Worm (Caenorhabditis elegans) whole organism, young adult: ENCODE data around the gene acdh-12.

Experiments
- B0035.1 ChIP-seq: sonication (generic microtip); optimal IDR thresholded peaks from 2 replicates; lab custom pipeline; 2016; ENCODE audit warnings: missing genetic modification characterization, mild to moderate bottlenecking, missing compliant biosample characterization, missing genotype, missing genetic modification reagents
- D2030.7 ChIP-seq: fragments of 200-800 bp; sonication (Bioruptor generic); IDR thresholded peaks from 2 replicates; pipeline ENCODE4 v1.3.6; 2022; ENCODE audit warnings: missing genetic modification reagents, missing genetic modification characterization, missing compliant biosample characterization
- F10E7.11 ChIP-seq: sonication (generic microtip); optimal IDR thresholded peaks from 2 replicates; lab custom pipeline; 2017; ENCODE audit warnings: mild to moderate bottlenecking, missing genetic modification characterization, moderate library complexity, missing compliant biosample characterization
- F22D6.2 ChIP-seq: sonication (generic microtip); optimal IDR thresholded peaks from 2 replicates; lab custom pipeline; 2016; ENCODE audit warnings: mild to moderate bottlenecking, missing genetic modification characterization, missing compliant biosample characterization
- F33H1.4 ChIP-seq: fragments of 200-800 bp; sonication (Bioruptor generic); IDR thresholded peaks from 2 replicates; pipeline ENCODE4 v1.3.6; 2022; ENCODE audit warnings: missing genetic modification reagents, missing genetic modification characterization, missing compliant biosample characterization
- F57A8.1 ChIP-seq: fragments of 200-800 bp; sonication (Bioruptor generic); optimal IDR thresholded peaks from 2 replicates; lab custom pipeline; 2018; ENCODE audit warnings: mild to moderate bottlenecking, missing genetic modification characterization, moderate library complexity, missing compliant biosample characterization
- F57C9.4 ChIP-seq: sonication (generic microtip); optimal IDR thresholded peaks from 2 replicates; lab custom pipeline; 2017; ENCODE audit warnings: mild to moderate bottlenecking, missing genetic modification characterization, missing compliant biosample characterization
- K11D2.4 ChIP-seq: fragments of 200-800 bp; sonication (Bioruptor generic); IDR thresholded peaks from 2 replicates; pipeline ENCODE4 v1.3.6; 2022; ENCODE audit warnings: missing genetic modification reagents, missing genetic modification characterization, missing compliant biosample characterization
- Y79H2A.3 ChIP-seq: fragments of 200-800 bp; sonication (Bioruptor generic); conservative IDR thresholded peaks from 2 replicates; pipeline ENCODE4 v1.3.6; 2022; ENCODE audit warnings: missing genetic modification reagents, missing genetic modification characterization, missing compliant biosample characterization
- Y95B8A.8 ChIP-seq: fragments of 200-800 bp; sonication (Bioruptor generic); IDR thresholded peaks from 2 replicates; pipeline ENCODE4 v1.3.6; 2022; ENCODE audit warnings: missing genetic modification reagents, missing genetic modification characterization, missing compliant biosample characterization
- ama-1 ChIP-seq, 3 experiments: fragments of 150-350 bp in 1 of 3; sonication (generic microtip) in 2 of 3; optimal IDR thresholded peaks; 2 replicates each; lab custom pipeline; 2014 to 2018; ENCODE audit warnings: missing biosample characterization in 2 of 3, missing genetic modification characterization in 2 of 3, missing genetic modification reagents in 2 of 3
- atf-7 ChIP-seq: sonication (generic microtip); optimal IDR thresholded peaks from 2 replicates; lab custom pipeline; 2017; ENCODE audit warnings: mild to moderate bottlenecking, missing genetic modification characterization, missing compliant biosample characterization
- attf-3 ChIP-seq: fragments of 200-800 bp; sonication (Bioruptor generic); conservative IDR thresholded peaks from 2 replicates; pipeline ENCODE4 v1.3.6; 2022; ENCODE audit warnings: missing genetic modification reagents, missing genetic modification characterization, missing compliant biosample characterization
- ccch-3 ChIP-seq: fragments of 200-800 bp; sonication (Bioruptor generic); optimal IDR thresholded peaks from 2 replicates; lab custom pipeline; 2018; ENCODE audit warnings: mild to moderate bottlenecking, missing genetic modification characterization, missing compliant biosample characterization
- cebp-1 ChIP-seq, 2 experiments: fragments of 200-800 bp in 1 of 2; sonication (Bioruptor generic) in 1 of 2; sonication (generic microtip) in 1 of 2; IDR thresholded peaks in 1 of 2; optimal IDR thresholded peaks in 1 of 2; 2 replicates each; pipeline versions ENCODE4 v1.3.6 to Lab custom; 2017 to 2022; ENCODE audit warnings: missing compliant biosample characterization in 2 of 2, missing genetic modification characterization in 2 of 2, mild to moderate bottlenecking in 1 of 2, missing genetic modification reagents in 1 of 2, moderate library complexity in 1 of 2
- ceh-100 ChIP-seq: fragments of 200-800 bp; sonication (Bioruptor generic); IDR thresholded peaks from 2 replicates; pipeline ENCODE4 v1.3.6; 2022; ENCODE audit warnings: missing genetic modification reagents, missing genetic modification characterization, missing compliant biosample characterization
- ceh-79 ChIP-seq: sonication (generic microtip); optimal IDR thresholded peaks from 2 replicates; lab custom pipeline; 2017; ENCODE audit warnings: mild to moderate bottlenecking, missing genetic modification characterization, missing compliant biosample characterization
- chd-7 ChIP-seq: sonication (generic microtip); optimal IDR thresholded peaks from 2 replicates; lab custom pipeline; 2016; ENCODE audit warnings: mild to moderate bottlenecking, missing genetic modification characterization, moderate library complexity, missing compliant biosample characterization
- efl-1 ChIP-seq: fragments of 150-350 bp; optimal IDR thresholded peaks from 2 replicates; lab custom pipeline; 2014; ENCODE audit warnings: missing biosample characterization, missing genetic modification reagents, missing genetic modification characterization
- egl-44 ChIP-seq: fragments of 200-800 bp; sonication (Bioruptor generic); IDR thresholded peaks from 2 replicates; pipeline ENCODE4 v1.3.6; 2022; ENCODE audit warnings: missing genetic modification reagents, missing genetic modification characterization, missing compliant biosample characterization
- ekl-4 ChIP-seq: fragments of 200-800 bp; sonication (Bioruptor generic); IDR thresholded peaks from 2 replicates; pipeline ENCODE4 v1.3.6; 2022; ENCODE audit warnings: missing genetic modification reagents, missing genetic modification characterization, missing compliant biosample characterization
- hlh-12 ChIP-seq: sonication (generic microtip); optimal IDR thresholded peaks from 2 replicates; lab custom pipeline; 2016; ENCODE audit warnings: missing genetic modification characterization, missing compliant biosample characterization
- hlh-26 ChIP-seq: fragments of 200-800 bp; sonication (Bioruptor generic); conservative IDR thresholded peaks from 2 replicates; pipeline ENCODE4 v1.3.6; 2022; ENCODE audit warnings: missing genetic modification reagents, missing genetic modification characterization, missing compliant biosample characterization
- hrde-1 ChIP-seq: sonication (generic microtip); optimal IDR thresholded peaks from 2 replicates; lab custom pipeline; 2016; ENCODE audit warnings: missing genetic modification characterization, mild to moderate bottlenecking, missing compliant biosample characterization, moderate library complexity, missing genotype, missing genetic modification reagents, borderline replicate concordance
- lsy-27 ChIP-seq: sonication (generic microtip); optimal IDR thresholded peaks from 2 replicates; lab custom pipeline; 2017; ENCODE audit warnings: missing genetic modification characterization, mild to moderate bottlenecking, missing compliant biosample characterization, antibody characterized with exemption, missing genotype, borderline replicate concordance; ENCODE audit not compliant: insufficient read depth
- madf-10 ChIP-seq: sonication (generic microtip); optimal IDR thresholded peaks from 2 replicates; lab custom pipeline; 2016; ENCODE audit warnings: mild to moderate bottlenecking, missing genetic modification characterization, missing compliant biosample characterization
- madf-3 ChIP-seq: fragments of 200-800 bp; sonication (Bioruptor generic); IDR thresholded peaks from 2 replicates; pipeline ENCODE4 v1.3.6; 2022; ENCODE audit warnings: missing genetic modification reagents, missing genetic modification characterization, missing compliant biosample characterization
- madf-6 ChIP-seq: fragments of 200-800 bp; sonication (Bioruptor generic); IDR thresholded peaks from 2 replicates; pipeline ENCODE4 v1.3.6; 2022; ENCODE audit warnings: missing genetic modification reagents, missing genetic modification characterization, missing compliant biosample characterization
- mcd-1 ChIP-seq: fragments of 200-800 bp; sonication (Bioruptor generic); IDR thresholded peaks from 2 replicates; pipeline ENCODE4 v1.3.6; 2022; ENCODE audit warnings: missing genetic modification reagents, missing genetic modification characterization, missing compliant biosample characterization
- nfya-1 ChIP-seq: sonication (generic microtip); optimal IDR thresholded peaks from 2 replicates; lab custom pipeline; 2017; ENCODE audit warnings: antibody characterized with exemption, missing compliant biosample characterization, missing genetic modification characterization, borderline replicate concordance; ENCODE audit not compliant: insufficient read depth
- nfya-2 ChIP-seq: fragments of 200-800 bp; sonication (Bioruptor generic); IDR thresholded peaks from 2 replicates; pipeline ENCODE4 v1.3.6; 2022; ENCODE audit warnings: missing genetic modification reagents, missing genetic modification characterization, missing compliant biosample characterization
- nhr-120 ChIP-seq: fragments of 200-800 bp; sonication (Bioruptor generic); IDR thresholded peaks from 2 replicates; pipeline ENCODE4 v1.3.6; 2022; ENCODE audit warnings: missing genetic modification characterization, missing compliant biosample characterization
- nhr-27 ChIP-seq: fragments of 200-800 bp; sonication (Bioruptor generic); optimal IDR thresholded peaks from 2 replicates; lab custom pipeline; 2018; ENCODE audit warnings: mild to moderate bottlenecking, missing genetic modification characterization, moderate library complexity, missing compliant biosample characterization
- rcor-1 ChIP-seq: fragments of 200-800 bp; sonication (Bioruptor generic); IDR thresholded peaks from 2 replicates; pipeline ENCODE4 v1.3.6; 2022; ENCODE audit warnings: missing genetic modification reagents, missing genetic modification characterization, missing compliant biosample characterization
- rec-8 ChIP-seq, 2 experiments: sonication (generic microtip); optimal IDR thresholded peaks; 2 replicates each; lab custom pipeline; 2016; ENCODE audit warnings: mild to moderate bottlenecking in 2 of 2, missing genetic modification characterization in 2 of 2, missing genetic modification reagents in 2 of 2, missing genotype in 2 of 2, missing biosample characterization in 1 of 2, missing compliant biosample characterization in 1 of 2, moderate library complexity in 1 of 2
- snpc-1.1 ChIP-seq: sonication (generic microtip); optimal IDR thresholded peaks from 2 replicates; lab custom pipeline; 2017; ENCODE audit warnings: missing genetic modification characterization, mild to moderate bottlenecking, missing compliant biosample characterization, antibody characterized with exemption, moderate library complexity, missing genotype, missing genetic modification reagents; ENCODE audit not compliant: insufficient read depth
- snpc-3.4 ChIP-seq: sonication (generic microtip); optimal IDR thresholded peaks from 2 replicates; lab custom pipeline; 2017; ENCODE audit warnings: missing genetic modification characterization, mild to moderate bottlenecking, missing compliant biosample characterization, antibody characterized with exemption, moderate library complexity, missing genotype, missing genetic modification reagents
- somi-1 ChIP-seq: fragments of 200-800 bp; sonication (Bioruptor generic); optimal IDR thresholded peaks from 2 replicates; lab custom pipeline; 2018; ENCODE audit warnings: mild to moderate bottlenecking, missing genetic modification characterization, missing compliant biosample characterization
- tbx-9 ChIP-seq: sonication (generic microtip); optimal IDR thresholded peaks from 2 replicates; lab custom pipeline; 2016; ENCODE audit warnings: borderline replicate concordance, missing genetic modification characterization, inconsistent platforms, missing compliant biosample characterization
- unc-130 ChIP-seq: sonication (generic microtip); optimal IDR thresholded peaks from 2 replicates; lab custom pipeline; 2016; ENCODE audit warnings: missing genetic modification reagents, missing genetic modification characterization, missing compliant biosample characterization
- xnd-1 ChIP-seq: sonication (generic microtip); optimal IDR thresholded peaks from 2 replicates; lab custom pipeline; 2016; ENCODE audit warnings: missing genotype, missing genetic modification reagents, missing genetic modification characterization, missing compliant biosample characterization
- zim-3 ChIP-seq: sonication (generic microtip); optimal IDR thresholded peaks from 2 replicates; lab custom pipeline; 2017; ENCODE audit warnings: mild to moderate bottlenecking, missing genetic modification characterization, moderate library complexity, missing compliant biosample characterization
- ztf-26 ChIP-seq: sonication (generic microtip); optimal IDR thresholded peaks from 2 replicates; lab custom pipeline; 2017; ENCODE audit warnings: missing genetic modification characterization, missing compliant biosample characterization
- ztf-3 ChIP-seq: fragments of 200-800 bp; sonication (Bioruptor generic); optimal IDR thresholded peaks from 2 replicates; lab custom pipeline; 2018; ENCODE audit warnings: mild to moderate bottlenecking, missing genetic modification characterization, missing compliant biosample characterization

The acdh-12 gene

DNA sequence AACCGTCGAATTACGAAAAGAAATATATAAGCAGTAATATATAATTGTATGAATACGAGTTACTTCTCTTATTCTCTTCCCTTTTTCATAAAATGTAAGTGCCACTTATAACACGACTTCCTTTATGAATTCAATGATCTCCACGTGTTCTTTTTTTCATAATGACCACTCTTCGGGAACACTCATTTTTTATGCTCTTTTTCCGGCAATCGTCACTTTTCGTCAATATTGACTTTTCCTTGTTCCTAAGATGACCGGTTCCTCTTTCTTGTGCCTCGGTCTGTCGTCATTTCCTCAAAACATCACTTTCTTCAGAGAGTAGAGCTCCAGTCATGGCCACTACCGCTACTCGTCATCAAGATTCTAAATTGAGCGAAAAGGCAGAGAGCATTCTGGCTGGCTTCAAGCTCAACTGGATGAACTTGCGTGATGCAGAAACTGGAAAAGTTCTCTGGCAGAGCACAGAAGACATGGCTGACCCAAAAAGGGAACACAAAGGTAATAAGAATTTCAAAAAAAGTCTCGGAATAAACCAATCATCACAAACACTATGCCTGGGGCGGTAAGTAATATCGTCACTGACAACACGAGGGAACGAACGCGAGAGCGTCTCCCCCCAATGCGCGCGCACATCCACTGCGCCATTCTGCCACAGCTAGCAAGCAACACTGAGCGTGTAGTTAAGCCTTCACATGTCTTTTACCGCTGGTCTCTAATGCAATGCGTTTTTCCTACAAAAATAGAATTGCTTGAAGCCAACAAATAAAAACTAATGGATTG, 11.8 kb downstream of the acdh-12 start, which contains the start of gene pdl-1 (continued):
- TF ChIP-seq snpc-1.1 (tag; lab: Kevin White, UChicago): peak; percentile 59
- TF ChIP-seq xnd-1 (tag; lab: Kevin White, UChicago): no peak
- peak; percentile 47; the same call in 1 of the 2 replicates for TF ChIP-seq F33H1.4 (GFP tag; lab: Robert Waterston, UW)
- peak; percentile 71 for TF ChIP-seq attf-3 (GFP tag; lab: Robert Waterston, UW)
- no peak for TF ChIP-seq efl-1
- peak; percentile 66 for TF ChIP-seq mcd-1
- TF ChIP-seq hrde-1: peak; percentile 83
- TF ChIP-seq B0035.1 (tag; lab: Kevin White, UChicago): peak; percentile 59
- peak; percentile 67 for TF ChIP-seq rcor-1 (GFP tag; lab: Robert Waterston, UW)
- TF ChIP-seq cebp-1 (GFP tag; IDR thresholded peaks at IDR 0.05; lab: Robert Waterston, UW): no peak
- TF ChIP-seq cebp-1 (tag; optimal IDR thresholded peaks at IDR 0.05; lab: Kevin White, UChicago): peak; percentile 80
- TF ChIP-seq tbx-9 (tag; lab: Kevin White, UChicago): peak; percentile 40
- TF ChIP-seq nfya-1 (tag; lab: Kevin White, UChicago): no peak
- TF ChIP-seq zim-3: peak; percentile 86
- TF ChIP-seq ztf-3 (GFP tag; lab: Kevin White, UChicago): peak; percentile 51
- peak; percentile 53; the same call in 1 of the 2 replicates for TF ChIP-seq madf-3 (GFP tag; lab: Robert Waterston, UW)
- TF ChIP-seq chd-7 (tag; lab: Kevin White, UChicago): peak; percentile 86
- TF ChIP-seq F22D6.2: peak; percentile 6
- TF ChIP-seq Y79H2A.3 (GFP tag; lab: Robert Waterston, UW): peak; percentile 72; the same call in 1 of the 2 replicates
- TF ChIP-seq ceh-100 (GFP tag; lab: Robert Waterston, UW): peak; percentile 77
- peak; percentile 78 for TF ChIP-seq D2030.7 (GFP tag; lab: Robert Waterston, UW)
- 0 out of 2 replicates have a peak, but pooled peaks have one; percentile 61 for TF ChIP-seq hlh-26
- peak; percentile 62; the same call in 1 of the 2 replicates for TF ChIP-seq Y95B8A.8 (GFP tag; lab: Robert Waterston, UW)
- no peak for TF ChIP-seq ama-1 (optimal IDR thresholded peaks at IDR 0.05; lab: Kevin White, UChicago)
- TF ChIP-seq ama-1 (GFP tag; optimal IDR thresholded peaks at IDR 0.05; lab: Kevin White, UChicago): peak; percentile 87 to 93
- TF ChIP-seq atf-7 (tag; lab: Kevin White, UChicago): peak; percentile 85
- peak; percentile 46 for TF ChIP-seq F57A8.1
- TF ChIP-seq madf-10 (tag; lab: Kevin White, UChicago): peak; percentile 86
- TF ChIP-seq unc-130 (GFP tag; lab: Kevin White, UChicago): peak; percentile 64
- peak; percentile 76 for TF ChIP-seq somi-1
- peak; percentile 87 for TF ChIP-seq snpc-3.4 (tag; lab: Kevin White, UChicago)
- peak; percentile 84 for TF ChIP-seq nhr-27 (tag; lab: Kevin White, UChicago)
- peak; percentile 84 to 97 for TF ChIP-seq rec-8 (tag; optimal IDR thresholded peaks at IDR 0.05; lab: Kevin White, UChicago)
- peak; percentile 52 for TF ChIP-seq lsy-27 (tag; lab: Kevin White, UChicago)
- TF ChIP-seq ceh-79: peak; percentile 91
- peak; percentile 65 for TF ChIP-seq F57C9.4 (tag; lab: Kevin White, UChicago)
- TF ChIP-seq F10E7.11 (tag; lab: Kevin White, UChicago): peak; percentile 65
- no peak for TF ChIP-seq nfya-2 (GFP tag; lab: Robert Waterston, UW)
- TF ChIP-seq egl-44: peak; percentile 94
- TF ChIP-seq nhr-120 (GFP tag; lab: Robert Waterston, UW): 0 out of 2 replicates have a peak, but pooled peaks have one; percentile 37
- TF ChIP-seq hlh-12: peak; percentile 84
- TF ChIP-seq madf-6 (GFP tag; lab: Robert Waterston, UW): peak; percentile 73; the same call in 1 of the 2 replicates
- TF ChIP-seq ccch-3 (GFP tag; lab: Kevin White, UChicago): no peak
- peak; percentile 88 for TF ChIP-seq ekl-4
- peak; percentile 73 for TF ChIP-seq ztf-26 (tag; lab: Kevin White, UChicago)
- TF ChIP-seq K11D2.4 (GFP tag; lab: Robert Waterston, UW): peak; percentile 71; the same call in 1 of the 2 replicates
